Fruit fly (Drosophila melanogaster) Kc167 (cell line): ENCODE measurements around the gene CG6769.

Source experiments
- Sin3A ChIP-seq: fragments of >200 bp; optimal IDR thresholded peaks from 2 replicates; lab custom pipeline; 2018; ENCODE audit warnings: missing external identifiers
- h ChIP-seq: fragments of >200 bp; optimal IDR thresholded peaks from 3 replicates; lab custom pipeline; 2018; ENCODE audit warnings: missing external identifiers
- psq ChIP-seq: fragments of >200 bp; optimal IDR thresholded peaks from 2 replicates; lab custom pipeline; 2017; ENCODE audit warnings: missing external identifiers
- ttk ChIP-seq: sonication (Bioruptor generic); optimal IDR thresholded peaks from 2 replicates; lab custom pipeline; 2017; ENCODE audit warnings: missing external identifiers

DNA sequence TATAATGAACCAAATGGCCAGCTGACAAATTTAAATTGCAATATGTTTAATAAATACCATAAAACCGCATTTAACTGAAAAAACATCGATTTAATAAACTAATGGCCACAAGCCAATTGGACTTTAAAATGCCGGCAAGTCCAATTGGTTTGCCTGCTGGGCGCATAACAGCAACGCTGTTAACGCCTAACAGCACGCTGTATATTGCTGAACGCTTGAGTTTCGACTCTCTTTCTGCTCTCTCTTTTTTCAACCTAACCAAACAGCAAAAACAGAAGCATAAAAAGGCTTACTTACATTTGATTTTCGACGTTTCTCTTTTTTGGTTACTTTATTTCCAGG is 25.3 kb downstream of the CG6769 start:
- TF ChIP-seq ttk (lab: Kevin White, UChicago) (no peak), psq (lab: Kevin White, UChicago) (no peak), Sin3A (lab: Kevin White, UChicago) (no peak), h (lab: Kevin White, UChicago) (no peak)
